Worm (Caenorhabditis elegans) whole organism, L3 larva: ENCODE measurements around the gene srh-231.
"Not testable (repeated sequence)": the region's sequence is repeated elsewhere in the genome, so short reads cannot be mapped to it uniquely, and the experiment has no call there.

Source experiments
- R02D3.7 ChIP-seq: fragments of 150-350 bp; optimal IDR thresholded peaks from 2 replicates; lab custom pipeline; 2014; ENCODE audit warnings: missing biosample characterization, missing genetic modification characterization
- ZK546.5 ChIP-seq: sonication (generic microtip); optimal IDR thresholded peaks from 2 replicates; lab custom pipeline; 2017; ENCODE audit warnings: missing biosample characterization, missing genetic modification characterization
- aly-2 ChIP-seq: fragments of 150-350 bp; optimal IDR thresholded peaks from 2 replicates; lab custom pipeline; 2014; ENCODE audit warnings: missing biosample characterization, missing genetic modification characterization
- ceh-28 ChIP-seq: fragments of 150-350 bp; optimal IDR thresholded peaks from 2 replicates; lab custom pipeline; 2014; ENCODE audit warnings: missing biosample characterization, missing genetic modification reagents, missing genetic modification characterization
- ceh-82 ChIP-seq: fragments of 150-350 bp; optimal IDR thresholded peaks from 2 replicates; lab custom pipeline; 2014; ENCODE audit warnings: missing biosample characterization, missing genetic modification characterization
- ceh-9 ChIP-seq: sonication (generic microtip); optimal IDR thresholded peaks from 2 replicates; lab custom pipeline; 2018; ENCODE audit warnings: missing biosample characterization, missing genetic modification characterization
- egl-27 ChIP-seq: sonication (generic microtip); optimal IDR thresholded peaks from 4 replicates; lab custom pipeline; 2017; ENCODE audit warnings: missing biosample characterization, missing genetic modification reagents, missing genetic modification characterization
- egl-5 ChIP-seq: fragments of 150-350 bp; optimal IDR thresholded peaks from 2 replicates; lab custom pipeline; 2017; ENCODE audit warnings: missing biosample characterization, missing genetic modification reagents, missing genetic modification characterization, inconsistent platforms
- elt-2 ChIP-seq: sonication (generic microtip); optimal IDR thresholded peaks from 2 replicates; lab custom pipeline; 2016; ENCODE audit warnings: missing genetic modification reagents, mild to moderate bottlenecking, missing genetic modification characterization, missing compliant biosample characterization
- eor-1 ChIP-seq, 2 experiments: fragments of 150-350 bp; optimal IDR thresholded peaks; 2 replicates each; lab custom pipeline; 2014 to 2018; ENCODE audit warnings: missing biosample characterization in 2 of 2, missing genetic modification characterization in 2 of 2
- fkh-2 ChIP-seq: fragments of 150-350 bp; optimal IDR thresholded peaks from 2 replicates; lab custom pipeline; 2014; ENCODE audit warnings: missing biosample characterization, missing genetic modification reagents, missing genetic modification characterization
- hmg-11 ChIP-seq: sonication (generic microtip); optimal IDR thresholded peaks from 2 replicates; lab custom pipeline; 2016; ENCODE audit warnings: missing genetic modification characterization, missing compliant biosample characterization
- jun-1 ChIP-seq: fragments of 150-350 bp; optimal IDR thresholded peaks from 2 replicates; lab custom pipeline; 2014; ENCODE audit warnings: missing biosample characterization, missing genetic modification reagents, missing genetic modification characterization
- lin-15B ChIP-seq: fragments of 150-350 bp; optimal IDR thresholded peaks from 2 replicates; lab custom pipeline; 2014; ENCODE audit warnings: missing biosample characterization, missing genetic modification characterization
- lin-39 ChIP-seq: fragments of 150-350 bp; optimal IDR thresholded peaks from 2 replicates; lab custom pipeline; 2018; ENCODE audit warnings: missing biosample characterization, missing genetic modification reagents, missing genetic modification characterization
- lsy-12 ChIP-seq: sonication (generic microtip); optimal IDR thresholded peaks from 2 replicates; lab custom pipeline; 2016; ENCODE audit warnings: mild to moderate bottlenecking, missing genetic modification characterization, missing compliant biosample characterization
- mdl-1 ChIP-seq: fragments of 150-350 bp; optimal IDR thresholded peaks from 2 replicates; lab custom pipeline; 2014; ENCODE audit warnings: missing biosample characterization, missing genetic modification characterization
- mml-1 ChIP-seq: fragments of 150-350 bp; sonication (generic microtip); optimal IDR thresholded peaks from 3 replicates; lab custom pipeline; 2014; ENCODE audit warnings: missing biosample characterization, missing genetic modification characterization
- nfya-1 ChIP-seq: sonication (generic microtip); optimal IDR thresholded peaks from 2 replicates; lab custom pipeline; 2017; ENCODE audit warnings: missing genetic modification characterization, mild to moderate bottlenecking, missing compliant biosample characterization, antibody characterized with exemption, moderate library complexity; ENCODE audit not compliant: insufficient read depth
- nhr-12 ChIP-seq: fragments of 150-350 bp; optimal IDR thresholded peaks from 2 replicates; lab custom pipeline; 2014; ENCODE audit warnings: missing biosample characterization, missing genetic modification characterization
- nhr-237 ChIP-seq: fragments of 150-350 bp; optimal IDR thresholded peaks from 2 replicates; lab custom pipeline; 2014; ENCODE audit warnings: missing biosample characterization, missing genetic modification characterization
- nhr-25 ChIP-seq: sonication (generic microtip); optimal IDR thresholded peaks from 2 replicates; lab custom pipeline; 2017; ENCODE audit warnings: missing biosample characterization, missing genetic modification characterization
- nhr-28 ChIP-seq: fragments of 150-350 bp; optimal IDR thresholded peaks from 2 replicates; lab custom pipeline; 2014; ENCODE audit warnings: missing biosample characterization, missing genetic modification characterization
- nhr-67 ChIP-seq: fragments of 150-350 bp; optimal IDR thresholded peaks from 2 replicates; lab custom pipeline; 2014; ENCODE audit warnings: missing biosample characterization, missing genetic modification characterization
- nhr-77 ChIP-seq: fragments of 150-350 bp; optimal IDR thresholded peaks from 2 replicates; lab custom pipeline; 2014; ENCODE audit warnings: missing biosample characterization, missing genetic modification characterization
- pha-4 ChIP-seq: fragments of 150-350 bp; optimal IDR thresholded peaks from 2 replicates; lab custom pipeline; 2014; ENCODE audit warnings: missing biosample characterization, missing genetic modification reagents, missing genetic modification characterization
- pqm-1 ChIP-seq: fragments of 150-350 bp; optimal IDR thresholded peaks from 2 replicates; lab custom pipeline; 2017; ENCODE audit warnings: missing biosample characterization, missing genetic modification characterization, inconsistent platforms
- sea-2 ChIP-seq: fragments of 150-350 bp; sonication (generic microtip); optimal IDR thresholded peaks from 4 replicates; lab custom pipeline; 2014; ENCODE audit warnings: missing biosample characterization, missing genetic modification reagents, missing genetic modification characterization
- unc-62 ChIP-seq: fragments of 150-350 bp; sonication (generic microtip); optimal IDR thresholded peaks from 4 replicates; lab custom pipeline; 2014; ENCODE audit warnings: missing biosample characterization, missing genetic modification reagents, missing genetic modification characterization
- zag-1 ChIP-seq: fragments of 150-350 bp; optimal IDR thresholded peaks from 2 replicates; lab custom pipeline; 2014; ENCODE audit warnings: missing biosample characterization, missing genetic modification characterization
- ztf-11 ChIP-seq: fragments of 150-350 bp; optimal IDR thresholded peaks from 2 replicates; lab custom pipeline; 2014; ENCODE audit warnings: missing biosample characterization, missing genetic modification characterization

Gene srh-231

DNA sequence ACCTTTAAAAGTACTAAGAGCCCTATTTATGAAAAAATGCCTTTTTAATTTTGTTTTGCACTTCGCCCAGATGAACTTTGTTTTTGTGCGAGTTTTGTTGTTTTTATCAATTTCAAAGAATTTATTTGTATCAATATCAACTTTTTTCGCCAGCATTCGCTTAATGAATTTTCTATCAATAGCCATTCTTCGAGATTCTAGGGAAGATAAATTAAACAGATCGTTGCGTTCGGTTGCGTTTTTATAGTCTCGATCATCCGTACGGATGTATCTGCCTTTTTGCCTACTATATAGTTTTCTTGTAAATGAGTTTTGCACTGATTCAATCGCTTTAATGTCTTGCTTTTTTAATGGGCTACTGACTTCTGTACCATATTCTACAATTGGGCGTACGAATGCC is 6.5 kb downstream of the srh-231 start, which contains the start of gene nhr-147:
nhr-147 (plus strand) TSS at position 301 of the 400 bp plus-strand sequence.
- TF ChIP-seq nhr-77; jun-1; ceh-82 (tag; lab: Kevin White, UChicago): not testable (repeated sequence)

ce11 chrV:7343522-7343921 is 8.5 kb downstream of the srh-231 start, which contains the start of gene srh-244:
srh-244 (plus strand) TSS chrV:7343822.
- TF ChIP-seq R02D3.7 (tag; lab: Kevin White, UChicago) (no peak), eor-1 (tag; optimal IDR thresholded peaks at IDR 0.05; lab: Kevin White, UChicago) (no peak), nhr-12 (tag; lab: Kevin White, UChicago) (no peak), ztf-11 (no peak), egl-27 (no peak), lin-39 (no peak), ceh-9 (tag; lab: Kevin White, UChicago) (no peak)

DNA sequence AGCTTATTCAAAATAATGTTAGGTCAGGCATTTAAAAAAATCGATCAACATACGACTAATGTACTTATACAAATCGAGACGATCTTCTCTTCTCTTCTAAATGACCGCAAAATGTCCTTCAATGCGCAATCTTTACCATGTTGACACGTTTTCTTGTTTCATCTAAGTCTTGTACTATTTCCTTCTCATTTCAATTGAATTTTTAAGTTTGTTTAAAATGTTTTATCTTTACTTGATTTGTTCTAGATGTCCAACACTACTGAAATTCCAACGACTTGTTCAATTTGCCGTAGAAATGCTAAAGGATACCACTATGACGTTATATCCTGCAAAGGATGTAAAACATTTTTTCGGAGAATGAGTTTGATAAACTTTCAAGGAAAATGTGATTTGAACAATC is 10.1 kb downstream of the srh-231 start, which contains the start of the genes nhr-263 and nhr-148:
nhr-263 (minus strand) TSS at position 101 of the 400 bp plus-strand sequence.
nhr-148 (plus strand) TSS at position 215 of the 400 bp plus-strand sequence.
- TF ChIP-seq mdl-1 (tag; lab: Kevin White, UChicago) (no peak), nhr-12 (tag; lab: Kevin White, UChicago) (no peak), lin-15B (tag; lab: Kevin White, UChicago) (no peak), nhr-77 (no peak), ZK546.5 (tag; lab: Kevin White, UChicago) (no peak), pqm-1 (no peak), pha-4 (tag; lab: Kevin White, UChicago) (no peak), nhr-25 (tag; lab: Kevin White, UChicago) (peak; percentile 43)

DNA sequence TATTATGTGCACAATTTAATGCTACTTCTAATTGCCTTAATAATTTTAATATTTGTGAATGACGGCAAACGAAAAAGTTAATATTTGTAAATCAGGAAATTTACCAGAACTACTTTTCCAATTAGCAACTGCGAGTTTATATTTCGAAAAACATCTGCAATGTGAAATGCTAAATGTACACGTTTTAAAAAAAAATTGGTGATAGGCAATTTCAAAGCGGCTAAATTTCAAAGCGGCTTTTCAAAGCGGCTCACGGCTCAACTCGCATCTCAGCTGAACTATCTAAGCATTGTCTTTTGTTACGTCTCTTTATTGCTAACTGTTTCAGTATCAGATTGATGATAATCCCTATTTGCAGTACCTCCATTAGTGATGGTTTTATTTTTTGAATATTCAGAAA is 12.2 kb downstream of the srh-231 start, which contains the start of gene srh-187:
srh-187 (minus strand) TSS at position 101 of the 400 bp plus-strand sequence.
- no peak for TF ChIP-seq sea-2 (GFP tag; lab: Kevin White, UChicago)
- no peak for TF ChIP-seq nhr-67 (tag; lab: Kevin White, UChicago)
- no peak for TF ChIP-seq nfya-1 (tag; lab: Kevin White, UChicago)
- no peak for TF ChIP-seq ztf-11
- no peak for TF ChIP-seq R02D3.7 (tag; lab: Kevin White, UChicago)
- no peak for TF ChIP-seq lin-15B (tag; lab: Kevin White, UChicago)
- no peak for TF ChIP-seq eor-1 (tag; optimal IDR thresholded peaks at IDR 0.05; lab: Kevin White, UChicago)
- no peak for TF ChIP-seq lsy-12
- no peak for TF ChIP-seq unc-62 (GFP tag; lab: Kevin White, UChicago)
- no peak for TF ChIP-seq fkh-2 (tag; lab: Kevin White, UChicago)
- no peak for TF ChIP-seq zag-1 (tag; lab: Kevin White, UChicago)
- TF ChIP-seq elt-2 (tag; lab: Kevin White, UChicago): no peak
- no peak for TF ChIP-seq jun-1

DNA sequence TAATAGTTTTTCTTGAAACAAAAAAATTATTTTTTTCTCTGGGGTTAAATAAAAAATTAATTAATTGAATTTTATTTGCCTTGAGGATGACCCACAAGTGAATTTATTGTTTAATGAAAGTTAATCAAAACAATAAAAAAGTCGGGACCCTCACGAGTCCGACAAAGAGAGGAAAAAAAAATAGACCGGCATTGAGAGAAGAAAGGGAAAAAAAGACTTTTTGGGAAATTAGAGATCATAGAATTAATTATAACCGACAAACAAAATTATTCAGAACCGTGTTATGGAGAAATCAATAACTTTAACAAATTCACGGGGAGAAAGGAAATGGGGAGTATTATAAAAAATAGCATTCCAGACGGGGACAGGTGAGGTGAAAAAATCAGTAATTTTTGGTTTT is 14.8 kb downstream of the srh-231 start, which contains the start of gene F10G2.7:
F10G2.7 (minus strand) TSS at position 101 of the 400 bp plus-strand sequence.
- TF ChIP-seq eor-1 (tag; optimal IDR thresholded peaks at IDR 0.05; lab: Kevin White, UChicago); mml-1; nhr-237 (tag; lab: Kevin White, UChicago): not testable (repeated sequence)

DNA sequence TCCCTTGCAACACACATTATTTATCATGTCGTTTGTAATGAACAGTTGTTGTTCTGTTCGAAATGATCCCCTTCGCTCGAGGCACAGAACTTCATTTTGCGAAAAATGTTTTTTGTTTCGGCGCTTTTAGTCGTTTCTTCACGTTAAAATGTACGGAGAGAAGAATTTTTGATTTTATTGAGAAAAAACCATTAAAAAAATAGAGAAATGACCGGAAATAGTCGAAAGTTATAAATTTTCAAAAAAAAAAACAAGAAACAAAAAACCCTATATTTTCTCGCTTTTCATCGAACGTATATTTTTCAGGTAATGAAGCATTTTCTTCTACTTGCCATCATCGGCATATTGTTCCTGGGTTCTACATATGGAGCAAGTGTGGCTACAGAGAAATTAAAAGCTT is 19.8 kb downstream of the srh-231 start, which contains the start of gene F10G2.1:
F10G2.1 (plus strand) TSS at position 301 of the 400 bp plus-strand sequence.
- TF ChIP-seq nhr-77: no peak
- no peak for TF ChIP-seq ceh-28
- TF ChIP-seq nhr-28 (tag; lab: Kevin White, UChicago): no peak
- TF ChIP-seq nhr-237 (tag; lab: Kevin White, UChicago): no peak
- no peak for TF ChIP-seq nfya-1 (tag; lab: Kevin White, UChicago)
- TF ChIP-seq lsy-12: no peak
- TF ChIP-seq hmg-11 (tag; lab: Kevin White, UChicago): no peak
- TF ChIP-seq egl-5 (tag; lab: Kevin White, UChicago): no peak
- TF ChIP-seq aly-2: no peak
- TF ChIP-seq jun-1: no peak
